Fruit fly (Drosophila melanogaster) whole organism, embryonic: ENCODE measurements around the gene sesB.
A peak's percentile ranks its signal among the peaks of the same experiment; 100 is the strongest.

ENCODE experiments used
- Abd-B ChIP-seq: fragments of 200-800 bp; sonication (Bioruptor generic); optimal IDR thresholded peaks from 2 replicates; lab custom pipeline; 2018; ENCODE audit warnings: missing biosample characterization, mild to moderate bottlenecking, missing genetic modification characterization, moderate library complexity
- C15 ChIP-seq: fragments of 200-800 bp; sonication (Bioruptor generic); IDR thresholded peaks from 3 replicates; pipeline ENCODE4 v1.3.6; 2022; ENCODE audit warnings: missing biosample characterization, missing genetic modification characterization
- CG11398 ChIP-seq: fragments of 200-800 bp; sonication (Bioruptor generic); optimal IDR thresholded peaks from 2 replicates; lab custom pipeline; 2016; ENCODE audit warnings: missing biosample characterization, missing genetic modification characterization
- CG12071 ChIP-seq: fragments of 200-800 bp; sonication (Bioruptor generic); optimal IDR thresholded peaks from 3 replicates; lab custom pipeline; 2018; ENCODE audit warnings: missing biosample characterization, mild to moderate bottlenecking, missing genetic modification characterization
- CG12219 ChIP-seq: fragments of 200-800 bp; sonication (Bioruptor generic); optimal IDR thresholded peaks from 3 replicates; lab custom pipeline; 2018; ENCODE audit warnings: missing biosample characterization, mild to moderate bottlenecking, missing genetic modification characterization
- CG13123 ChIP-seq: fragments of 200-800 bp; sonication (Bioruptor generic); optimal IDR thresholded peaks from 2 replicates; lab custom pipeline; 2016; ENCODE audit warnings: missing biosample characterization, missing genetic modification characterization
- CG14860 ChIP-seq: fragments of 200-800 bp; sonication (Bioruptor generic); IDR thresholded peaks from 3 replicates; pipeline ENCODE4 v1.3.6; 2022; ENCODE audit warnings: missing biosample characterization, missing genetic modification characterization; ENCODE audit not compliant: partially characterized antibody
- CG15601 ChIP-seq: fragments of 200-800 bp; sonication (Bioruptor generic); optimal IDR thresholded peaks from 3 replicates; lab custom pipeline; 2019; ENCODE audit warnings: missing biosample characterization, mild to moderate bottlenecking, missing genetic modification characterization, moderate library complexity
- CG17359 ChIP-seq: fragments of 200-800 bp; sonication (Bioruptor generic); optimal IDR thresholded peaks from 3 replicates; lab custom pipeline; 2018; ENCODE audit warnings: missing biosample characterization, mild to moderate bottlenecking, missing genetic modification characterization, moderate library complexity
- CG17829 ChIP-seq: fragments of 200-800 bp; optimal IDR thresholded peaks from 2 replicates; lab custom pipeline; 2019; ENCODE audit warnings: missing biosample characterization, mild to moderate bottlenecking, missing genetic modification characterization, moderate library complexity
- CG18476 ChIP-seq: fragments of 200-800 bp; sonication (Bioruptor generic); optimal IDR thresholded peaks from 2 replicates; lab custom pipeline; 2016; ENCODE audit warnings: missing biosample characterization, mild to moderate bottlenecking, missing genetic modification characterization
- CG2199 ChIP-seq: fragments of 200-800 bp; sonication (Bioruptor generic); IDR thresholded peaks from 3 replicates; pipeline ENCODE4 v1.3.6; 2022; ENCODE audit warnings: missing biosample characterization, missing genetic modification characterization
- CG3065 ChIP-seq: fragments of 200-800 bp; sonication (Bioruptor generic); optimal IDR thresholded peaks from 2 replicates; lab custom pipeline; 2016; ENCODE audit warnings: missing biosample characterization, missing genetic modification characterization
- CG31224 ChIP-seq: fragments of 200-800 bp; sonication (Bioruptor generic); IDR thresholded peaks from 2 replicates; pipeline ENCODE4 v1.3.6; 2022; ENCODE audit warnings: missing biosample characterization, missing genetic modification characterization
- CG33213 ChIP-seq: fragments of 200-800 bp; sonication (Bioruptor generic); optimal IDR thresholded peaks from 3 replicates; lab custom pipeline; 2016; ENCODE audit warnings: missing biosample characterization, missing genetic modification characterization
- CG3838 ChIP-seq: fragments of 200-800 bp; sonication (Bioruptor generic); optimal IDR thresholded peaks from 3 replicates; lab custom pipeline; 2016; ENCODE audit warnings: missing biosample characterization, missing genetic modification characterization
- CG4820 ChIP-seq: fragments of 200-800 bp; sonication (Bioruptor generic); optimal IDR thresholded peaks from 3 replicates; lab custom pipeline; 2016; ENCODE audit warnings: missing biosample characterization, missing genetic modification characterization
- Camta ChIP-seq: fragments of 200-800 bp; sonication (Bioruptor generic); optimal IDR thresholded peaks from 2 replicates; lab custom pipeline; 2016; ENCODE audit warnings: missing biosample characterization, missing genetic modification characterization
- Hmx ChIP-seq: fragments of 200-800 bp; sonication (Bioruptor generic); optimal IDR thresholded peaks from 2 replicates; lab custom pipeline; 2016; ENCODE audit warnings: missing biosample characterization, missing genetic modification characterization
- Hr39 ChIP-seq: fragments of >200 bp; optimal IDR thresholded peaks from 2 replicates; lab custom pipeline; 2017
- MBD-R2 ChIP-seq: fragments of 200-800 bp; sonication (Bioruptor generic); IDR thresholded peaks from 2 replicates; pipeline ENCODE4 v1.3.6; 2022; ENCODE audit warnings: missing biosample characterization, missing genetic modification characterization
- Nf-YC ChIP-seq: fragments of 200-800 bp; optimal IDR thresholded peaks from 3 replicates; lab custom pipeline; 2019; ENCODE audit warnings: missing biosample characterization, mild to moderate bottlenecking, missing genetic modification characterization, moderate library complexity
- Vsx1 ChIP-seq: fragments of 200-800 bp; sonication (Bioruptor generic); optimal IDR thresholded peaks from 2 replicates; lab custom pipeline; 2017; ENCODE audit warnings: missing biosample characterization, mild to moderate bottlenecking, missing genetic modification characterization, missing genetic modification reagents
- abd-A ChIP-seq: fragments of 200-800 bp; sonication (Bioruptor generic); optimal IDR thresholded peaks from 3 replicates; lab custom pipeline; 2019; ENCODE audit warnings: missing biosample characterization, mild to moderate bottlenecking, missing genetic modification characterization, moderate library complexity
- ato ChIP-seq: fragments of 200-800 bp; sonication (Bioruptor generic); IDR thresholded peaks from 2 replicates; pipeline ENCODE4 v1.3.6; 2022; ENCODE audit warnings: missing biosample characterization, missing genetic modification characterization; ENCODE audit not compliant: partially characterized antibody
- cad ChIP-seq: fragments of >200 bp; optimal IDR thresholded peaks from 2 replicates; lab custom pipeline; 2017; ENCODE audit warnings: missing biosample characterization, missing genetic modification characterization
- chinmo ChIP-seq: fragments of 200-800 bp; sonication (Bioruptor generic); IDR thresholded peaks from 4 replicates; pipeline ENCODE4 v1.3.6; 2022; ENCODE audit warnings: missing biosample characterization, missing genetic modification characterization; ENCODE audit not compliant: partially characterized antibody
- chm ChIP-seq: fragments of 200-800 bp; sonication (Bioruptor generic); IDR thresholded peaks from 2 replicates; pipeline ENCODE4 v1.3.6; 2022; ENCODE audit warnings: missing biosample characterization, missing genetic modification characterization
- crp ChIP-seq, 2 experiments: fragments of 200-800 bp; sonication (Bioruptor generic); optimal IDR thresholded peaks; 2 replicates in 1 of 2; 3 replicates in 1 of 2; lab custom pipeline; 2017; ENCODE audit warnings: missing biosample characterization in 2 of 2, missing genetic modification characterization in 2 of 2, mild to moderate bottlenecking in 1 of 2, moderate library complexity in 1 of 2
- da ChIP-seq: fragments of 200-800 bp; sonication (Bioruptor generic); optimal IDR thresholded peaks from 2 replicates; lab custom pipeline; 2016; ENCODE audit warnings: missing biosample characterization, missing genetic modification characterization
- fd96Cb ChIP-seq: fragments of 200-800 bp; sonication (Bioruptor generic); optimal IDR thresholded peaks from 2 replicates; lab custom pipeline; 2018; ENCODE audit warnings: missing biosample characterization, mild to moderate bottlenecking, missing genetic modification characterization, moderate library complexity
- ind ChIP-seq: fragments of 200-800 bp; sonication (Bioruptor generic); optimal IDR thresholded peaks from 3 replicates; lab custom pipeline; 2016; ENCODE audit warnings: missing biosample characterization, missing genetic modification characterization
- knrl ChIP-seq: fragments of 200-800 bp; sonication (Bioruptor generic); IDR thresholded peaks from 3 replicates; pipeline ENCODE4 v1.3.6; 2022; ENCODE audit warnings: missing biosample characterization, missing genetic modification characterization; ENCODE audit not compliant: partially characterized antibody
- odd ChIP-seq: fragments of 200-800 bp; sonication (Bioruptor generic); optimal IDR thresholded peaks from 2 replicates; lab custom pipeline; 2017; ENCODE audit warnings: missing biosample characterization, mild to moderate bottlenecking, missing genetic modification characterization
- p53 ChIP-seq: fragments of 200-800 bp; sonication (Bioruptor generic); optimal IDR thresholded peaks from 2 replicates; lab custom pipeline; 2016; ENCODE audit warnings: missing biosample characterization, missing genetic modification characterization
- stc ChIP-seq: fragments of 200-800 bp; sonication (Bioruptor generic); IDR thresholded peaks from 2 replicates; pipeline ENCODE4 v1.3.6; 2022; ENCODE audit warnings: missing biosample characterization, missing genetic modification characterization
- tin ChIP-seq: fragments of 200-800 bp; sonication (Bioruptor generic); optimal IDR thresholded peaks from 3 replicates; lab custom pipeline; 2016; ENCODE audit warnings: missing biosample characterization, missing genetic modification characterization
- tll ChIP-seq, 2 experiments: fragments of 200-800 bp in 1 of 2; fragments of >200 bp in 1 of 2; sonication (Bioruptor generic) in 1 of 2; optimal IDR thresholded peaks; 2 replicates each; lab custom pipeline; 2017 to 2019; ENCODE audit warnings: missing biosample characterization in 2 of 2, missing genetic modification characterization in 2 of 2, mild to moderate bottlenecking in 1 of 2, moderate library complexity in 1 of 2
- usp ChIP-seq: fragments of >200 bp; optimal IDR thresholded peaks from 2 replicates; lab custom pipeline; 2017; ENCODE audit warnings: missing biosample characterization, missing genetic modification characterization
- vnd ChIP-seq: fragments of 200-800 bp; sonication (Bioruptor generic); IDR thresholded peaks from 3 replicates; pipeline ENCODE4 v1.3.6; 2022; ENCODE audit warnings: missing biosample characterization, missing genetic modification characterization; ENCODE audit not compliant: partially characterized antibody
- z ChIP-seq: fragments of 200-800 bp; sonication (Bioruptor generic); IDR thresholded peaks from 3 replicates; pipeline ENCODE4 v1.3.6; 2022; ENCODE audit warnings: missing biosample characterization, missing genetic modification characterization

Gene sesB

DNA sequence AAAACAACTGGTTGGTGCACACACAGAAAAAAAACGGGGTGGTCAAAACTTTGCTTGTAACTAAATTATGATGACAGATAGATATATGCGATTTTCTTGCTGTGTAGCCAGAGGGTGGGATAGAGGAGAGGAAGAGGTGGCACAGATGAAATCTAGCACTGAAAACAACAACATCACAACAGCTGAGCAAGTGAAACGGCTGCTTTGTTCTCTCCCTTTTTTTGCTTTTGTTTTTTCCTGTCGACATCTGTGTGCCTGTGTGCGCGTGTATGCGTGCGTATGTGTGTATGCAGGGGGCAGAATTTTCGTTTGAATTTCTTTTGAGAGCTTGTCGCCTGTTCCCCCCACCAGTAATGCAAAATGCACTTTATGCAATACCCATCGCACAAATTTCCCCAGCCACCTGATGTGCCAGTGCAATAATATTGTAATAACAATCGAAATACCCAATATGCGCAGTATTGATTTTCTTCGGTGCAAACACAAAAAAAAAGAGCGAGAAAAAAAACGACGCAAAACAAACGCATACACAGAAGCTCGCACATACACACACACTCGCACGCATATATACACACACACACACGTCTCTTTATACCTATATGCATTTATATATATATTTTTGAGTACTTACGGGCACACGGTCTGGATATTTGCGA, 19.3 kb downstream of the sesB start (continued):
- TF ChIP-seq tll (GFP tag; optimal IDR thresholded peaks at IDR 0.05; lab: Kevin White, UChicago) = no peak
- peak; percentile 5 for TF ChIP-seq CG4820 (GFP tag; lab: Kevin White, UChicago)
- peak; percentile 13 for TF ChIP-seq CG11398 (GFP tag; lab: Kevin White, UChicago)
- no peak for TF ChIP-seq Camta (GFP tag; lab: Kevin White, UChicago)
- TF ChIP-seq CG2199 (GFP tag; lab: Robert Waterston, UW) = 0 out of 3 replicates have a peak, but pooled peaks have one; percentile 41
- no peak for TF ChIP-seq p53 (GFP tag; lab: Kevin White, UChicago)
- peak; percentile 2 for TF ChIP-seq fd96Cb (tag; lab: Kevin White, UChicago)
- TF ChIP-seq CG17359 (tag; lab: Kevin White, UChicago) = peak; percentile 60
- no peak for TF ChIP-seq C15 (GFP tag; lab: Robert Waterston, UW)
- TF ChIP-seq tin = peak; percentile 49
- peak in 1 of 2 experiments; percentile 73 for TF ChIP-seq crp (GFP tag; optimal IDR thresholded peaks at IDR 0.05; lab: Kevin White, UChicago)
- TF ChIP-seq CG17829 (tag; lab: Kevin White, UChicago) = peak; percentile 43
- no peak for TF ChIP-seq ato (GFP tag; lab: Robert Waterston, UW)
- no peak for TF ChIP-seq cad (GFP tag; lab: Kevin White, UChicago)
- TF ChIP-seq MBD-R2 (GFP tag; lab: Robert Waterston, UW) = no peak; the same call in 1 of the 2 replicates
- TF ChIP-seq da (GFP tag; lab: Kevin White, UChicago) = no peak
- TF ChIP-seq Nf-YC = peak; percentile 46
- TF ChIP-seq CG14860 (GFP tag; lab: Robert Waterston, UW) = no peak
- no peak for TF ChIP-seq Hmx (GFP tag; lab: Kevin White, UChicago)
- TF ChIP-seq CG12219 (GFP tag; lab: Kevin White, UChicago) = peak; percentile 44
- TF ChIP-seq knrl = no peak
- peak; percentile 25 for TF ChIP-seq abd-A (tag; lab: Kevin White, UChicago)
- TF ChIP-seq Vsx1 (GFP tag; lab: Kevin White, UChicago) = no peak
- no peak for TF ChIP-seq Abd-B (GFP tag; lab: Kevin White, UChicago)
- TF ChIP-seq usp (GFP tag; lab: Kevin White, UChicago) = no peak
- peak; percentile 52 for TF ChIP-seq ind
- TF ChIP-seq Hr39 = no peak
- no peak for TF ChIP-seq vnd (GFP tag; lab: Robert Waterston, UW)
- TF ChIP-seq CG3065 (GFP tag; lab: Kevin White, UChicago) = no peak
- TF ChIP-seq odd (GFP tag; lab: Kevin White, UChicago) = peak; percentile 32
- TF ChIP-seq CG13123 (GFP tag; lab: Kevin White, UChicago) = no peak
- TF ChIP-seq CG18476 (GFP tag; lab: Kevin White, UChicago) = peak; percentile 23
- TF ChIP-seq CG33213 = no peak
- TF ChIP-seq CG31224 (GFP tag; lab: Robert Waterston, UW) = peak; percentile 17; the same call in 1 of the 2 replicates
- no peak for TF ChIP-seq z (GFP tag; lab: Robert Waterston, UW)
- no peak for TF ChIP-seq CG3838 (GFP tag; lab: Kevin White, UChicago)
- TF ChIP-seq CG12071 = peak; percentile 39

DNA sequence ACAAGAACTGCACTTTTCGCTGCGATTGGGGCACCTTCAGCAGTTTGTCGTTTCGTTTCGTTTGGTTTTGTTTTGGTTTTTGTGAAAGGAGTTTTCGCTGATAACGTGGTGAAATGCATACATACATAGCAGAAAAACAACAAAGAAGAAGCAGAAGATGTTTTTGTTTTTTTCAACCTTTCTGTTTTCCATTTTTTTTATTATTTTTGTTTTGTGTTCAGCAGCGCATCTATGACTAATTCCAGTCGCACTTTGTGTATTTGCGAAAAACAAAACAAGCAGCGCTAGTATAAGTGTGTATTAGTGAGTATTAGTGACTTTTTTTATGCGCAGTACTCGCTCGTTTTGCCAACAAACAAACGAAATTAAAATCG, 19.8 kb downstream of the sesB start:
- TF ChIP-seq chinmo (GFP tag; lab: Robert Waterston, UW) = 0 out of 4 replicates have a peak, but pooled peaks have one; percentile 33
- TF ChIP-seq CG15601 (tag; lab: Kevin White, UChicago) = peak; percentile 7
- TF ChIP-seq CG17359 (tag; lab: Kevin White, UChicago) = no peak
- TF ChIP-seq chm (GFP tag; lab: Robert Waterston, UW) = no peak
- TF ChIP-seq stc (GFP tag; lab: Robert Waterston, UW) = peak; percentile 29; the same call in 1 of the 2 replicates
- TF ChIP-seq Vsx1 (GFP tag; lab: Kevin White, UChicago) = peak; percentile 36
